Fruit fly (Drosophila melanogaster) whole organism, embryonic: Measurements from ENCODE around the gene Adh.

Experiments
- ATbp ChIP-seq: fragments of 200-800 bp; sonication (Bioruptor generic); optimal IDR thresholded peaks from 2 replicates; lab custom pipeline; 2017; ENCODE audit warnings: missing biosample characterization, mild to moderate bottlenecking, missing genetic modification characterization, missing genetic modification reagents
- Abd-B ChIP-seq: fragments of 200-800 bp; sonication (Bioruptor generic); optimal IDR thresholded peaks from 2 replicates; lab custom pipeline; 2018; ENCODE audit warnings: missing biosample characterization, mild to moderate bottlenecking, missing genetic modification characterization, moderate library complexity
- Adf1 ChIP-seq: fragments of 200-800 bp; sonication (Bioruptor generic); IDR thresholded peaks from 2 replicates; pipeline ENCODE4 v1.3.6; 2022; ENCODE audit warnings: missing biosample characterization, missing genetic modification characterization
- Bgb ChIP-seq: fragments of 200-800 bp; sonication (Bioruptor generic); IDR thresholded peaks from 2 replicates; pipeline ENCODE4 v1.3.6; 2022; ENCODE audit warnings: missing biosample characterization, missing genetic modification characterization; ENCODE audit not compliant: partially characterized antibody
- CG10431 ChIP-seq: fragments of 200-800 bp; sonication (Bioruptor generic); optimal IDR thresholded peaks from 3 replicates; lab custom pipeline; 2018; ENCODE audit warnings: missing biosample characterization, mild to moderate bottlenecking, missing genetic modification characterization
- CG10654 ChIP-seq: fragments of 200-800 bp; sonication (Bioruptor generic); optimal IDR thresholded peaks from 2 replicates; lab custom pipeline; 2016; ENCODE audit warnings: missing biosample characterization, missing genetic modification characterization
- CG11093 ChIP-seq: fragments of 200-800 bp; sonication (Bioruptor generic); IDR thresholded peaks from 3 replicates; pipeline ENCODE4 v1.3.6; 2022; ENCODE audit warnings: missing biosample characterization, missing genetic modification characterization
- CG11247 ChIP-seq: fragments of 200-800 bp; sonication (Bioruptor generic); IDR thresholded peaks from 2 replicates; pipeline ENCODE4 v1.3.6; 2022; ENCODE audit warnings: missing biosample characterization, missing genetic modification characterization
- CG11696 ChIP-seq: fragments of 200-800 bp; sonication (Bioruptor generic); IDR thresholded peaks from 2 replicates; pipeline ENCODE4 v1.3.6; 2022; ENCODE audit warnings: missing biosample characterization, missing genetic modification characterization
- CG12236 ChIP-seq: fragments of 200-800 bp; sonication (Bioruptor generic); optimal IDR thresholded peaks from 2 replicates; lab custom pipeline; 2016; ENCODE audit warnings: missing biosample characterization, missing genetic modification characterization
- CG12299 ChIP-seq: fragments of 200-800 bp; sonication (Bioruptor generic); optimal IDR thresholded peaks from 2 replicates; lab custom pipeline; 2018; ENCODE audit warnings: missing biosample characterization, mild to moderate bottlenecking, missing genetic modification characterization
- CG12391 ChIP-seq: fragments of 200-800 bp; sonication (Bioruptor generic); optimal IDR thresholded peaks from 3 replicates; lab custom pipeline; 2018; ENCODE audit warnings: missing biosample characterization, mild to moderate bottlenecking, missing genetic modification characterization, moderate library complexity
- CG12769 ChIP-seq: fragments of 200-800 bp; sonication (Bioruptor generic); optimal IDR thresholded peaks from 2 replicates; lab custom pipeline; 2019; ENCODE audit warnings: missing biosample characterization, mild to moderate bottlenecking, missing genetic modification characterization, moderate library complexity
- CG13296 ChIP-seq: fragments of 200-800 bp; sonication (Bioruptor generic); optimal IDR thresholded peaks from 3 replicates; lab custom pipeline; 2018; ENCODE audit warnings: missing biosample characterization, mild to moderate bottlenecking, missing genetic modification characterization
- CG13424 ChIP-seq: fragments of 200-800 bp; sonication (Bioruptor generic); optimal IDR thresholded peaks from 2 replicates; lab custom pipeline; 2019; ENCODE audit warnings: missing biosample characterization, mild to moderate bottlenecking, missing genetic modification characterization, moderate library complexity
- CG13775 ChIP-seq: fragments of 200-800 bp; sonication (Bioruptor generic); optimal IDR thresholded peaks from 3 replicates; lab custom pipeline; 2017; ENCODE audit warnings: missing biosample characterization, mild to moderate bottlenecking, missing genetic modification characterization
- CG14710 ChIP-seq: fragments of 200-800 bp; sonication (Bioruptor generic); optimal IDR thresholded peaks from 3 replicates; lab custom pipeline; 2019; ENCODE audit warnings: missing biosample characterization, mild to moderate bottlenecking, missing genetic modification characterization, moderate library complexity
- CG17361 ChIP-seq: fragments of 200-800 bp; sonication (Bioruptor generic); IDR thresholded peaks from 3 replicates; pipeline ENCODE4 v1.3.6; 2022; ENCODE audit warnings: missing biosample characterization, missing genetic modification characterization
- CG30431 ChIP-seq: fragments of 200-800 bp; sonication (Bioruptor generic); optimal IDR thresholded peaks from 2 replicates; lab custom pipeline; 2017; ENCODE audit warnings: missing biosample characterization, missing genetic modification characterization
- CG32772 ChIP-seq: fragments of 200-800 bp; sonication (Bioruptor generic); IDR thresholded peaks from 2 replicates; pipeline ENCODE4 v1.3.6; 2022; ENCODE audit warnings: missing biosample characterization, missing genetic modification characterization
- CG4282 ChIP-seq: fragments of 200-800 bp; sonication (Bioruptor generic); optimal IDR thresholded peaks from 2 replicates; lab custom pipeline; 2016; ENCODE audit warnings: missing biosample characterization, missing genetic modification characterization
- CG6254 ChIP-seq: fragments of 200-800 bp; sonication (Bioruptor generic); optimal IDR thresholded peaks from 3 replicates; lab custom pipeline; 2017; ENCODE audit warnings: mild to moderate bottlenecking, missing biosample characterization, missing genetic modification reagents, missing genetic modification characterization
- CG7556 ChIP-seq: fragments of 200-800 bp; sonication (Bioruptor generic); optimal IDR thresholded peaks from 2 replicates; lab custom pipeline; 2017; ENCODE audit warnings: missing biosample characterization, mild to moderate bottlenecking, missing genetic modification characterization
- CG8924 ChIP-seq: fragments of 200-800 bp; optimal IDR thresholded peaks from 3 replicates; lab custom pipeline; 2019; ENCODE audit warnings: missing biosample characterization, mild to moderate bottlenecking, missing genetic modification characterization, moderate library complexity
- CG9797 ChIP-seq: fragments of 200-800 bp; sonication (Bioruptor generic); optimal IDR thresholded peaks from 3 replicates; lab custom pipeline; 2018; ENCODE audit warnings: missing biosample characterization, mild to moderate bottlenecking, missing genetic modification characterization
- CG9932 ChIP-seq: fragments of 200-800 bp; sonication (Bioruptor generic); IDR thresholded peaks from 2 replicates; pipeline ENCODE4 v1.3.6; 2022; ENCODE audit warnings: missing biosample characterization, missing genetic modification characterization
- D19A ChIP-seq: fragments of 200-800 bp; optimal IDR thresholded peaks from 3 replicates; lab custom pipeline; 2019; ENCODE audit warnings: missing biosample characterization, mild to moderate bottlenecking, missing genetic modification characterization, moderate library complexity
- Dip3 ChIP-seq: fragments of 200-800 bp; sonication (Bioruptor generic); optimal IDR thresholded peaks from 3 replicates; lab custom pipeline; 2016; ENCODE audit warnings: missing biosample characterization, missing genetic modification characterization
- Ets65A ChIP-seq: fragments of 200-800 bp; sonication (Bioruptor generic); peaks from one replicate; lab custom pipeline; 2016; ENCODE audit warnings: missing biosample characterization, missing genetic modification characterization
- Optix ChIP-seq: fragments of 200-800 bp; sonication (Bioruptor generic); IDR thresholded peaks from 3 replicates; pipeline ENCODE4 v1.3.6; 2022; ENCODE audit warnings: missing biosample characterization, missing genetic modification characterization
- Stat92E ChIP-seq, 3 experiments: fragments of >200 bp in 2 of 3; fragments of 200-800 bp in 1 of 3; sonication (Bioruptor generic) in 1 of 3; optimal IDR thresholded peaks; 2 replicates each; lab custom pipeline; 2017 to 2019; ENCODE audit warnings: missing biosample characterization in 3 of 3, missing genetic modification characterization in 3 of 3, mild to moderate bottlenecking in 1 of 3, moderate library complexity in 1 of 3
- abd-A ChIP-seq: fragments of 200-800 bp; sonication (Bioruptor generic); optimal IDR thresholded peaks from 3 replicates; lab custom pipeline; 2019; ENCODE audit warnings: missing biosample characterization, mild to moderate bottlenecking, missing genetic modification characterization, moderate library complexity
- aop ChIP-seq: fragments of 200-800 bp; sonication (Bioruptor generic); IDR thresholded peaks from 2 replicates; pipeline ENCODE4 v1.3.6; 2022; ENCODE audit warnings: missing biosample characterization, missing genetic modification characterization
- bbx ChIP-seq: fragments of 200-800 bp; sonication (Bioruptor generic); IDR thresholded peaks from 2 replicates; pipeline ENCODE4 v1.3.6; 2022; ENCODE audit warnings: missing biosample characterization, missing genetic modification characterization; ENCODE audit not compliant: partially characterized antibody
- btn ChIP-seq: fragments of 200-800 bp; sonication (Bioruptor generic); optimal IDR thresholded peaks from 2 replicates; lab custom pipeline; 2016; ENCODE audit warnings: missing biosample characterization, missing genetic modification characterization
- crc ChIP-seq: fragments of 200-800 bp; sonication (Bioruptor generic); optimal IDR thresholded peaks from 2 replicates; lab custom pipeline; 2016; ENCODE audit warnings: missing biosample characterization, missing genetic modification characterization
- hbn ChIP-seq: fragments of 200-800 bp; sonication (Bioruptor generic); IDR thresholded peaks from 2 replicates; pipeline ENCODE4 v1.3.6; 2022; ENCODE audit warnings: missing biosample characterization, missing genetic modification characterization; ENCODE audit not compliant: partially characterized antibody
- her ChIP-seq: fragments of 200-800 bp; sonication (Bioruptor generic); optimal IDR thresholded peaks from 2 replicates; lab custom pipeline; 2016; ENCODE audit warnings: missing biosample characterization, missing genetic modification characterization
- jumu ChIP-seq: fragments of 200-800 bp; sonication (Bioruptor generic); optimal IDR thresholded peaks from 3 replicates; lab custom pipeline; 2016; ENCODE audit warnings: missing biosample characterization, missing genetic modification characterization
- lbe ChIP-seq: fragments of 200-800 bp; sonication (Bioruptor generic); optimal IDR thresholded peaks from 2 replicates; lab custom pipeline; 2016; ENCODE audit warnings: missing biosample characterization, mild to moderate bottlenecking, missing genetic modification characterization
- pfk ChIP-seq: fragments of 200-800 bp; sonication (Bioruptor generic); optimal IDR thresholded peaks from 2 replicates; lab custom pipeline; 2018; ENCODE audit warnings: missing biosample characterization, mild to moderate bottlenecking, missing genetic modification characterization, moderate library complexity
- ro ChIP-seq: fragments of 200-800 bp; sonication (Bioruptor generic); IDR thresholded peaks from 2 replicates; pipeline ENCODE4 v1.3.6; 2022; ENCODE audit warnings: missing biosample characterization, missing genetic modification characterization
- salm ChIP-seq: fragments of 200-800 bp; sonication (Bioruptor generic); optimal IDR thresholded peaks from 2 replicates; lab custom pipeline; 2018; ENCODE audit warnings: missing biosample characterization, mild to moderate bottlenecking, missing genetic modification characterization
- seq ChIP-seq: fragments of 200-800 bp; sonication (Bioruptor generic); IDR thresholded peaks from 2 replicates; pipeline ENCODE4 v1.3.6; 2022; ENCODE audit warnings: missing biosample characterization, missing genetic modification characterization
- stwl ChIP-seq: fragments of 200-800 bp; sonication (Bioruptor generic); optimal IDR thresholded peaks from 3 replicates; lab custom pipeline; 2018; ENCODE audit warnings: missing biosample characterization, mild to moderate bottlenecking, missing genetic modification characterization, moderate library complexity
- tll ChIP-seq, 2 experiments: fragments of 200-800 bp in 1 of 2; fragments of >200 bp in 1 of 2; sonication (Bioruptor generic) in 1 of 2; optimal IDR thresholded peaks; 2 replicates each; lab custom pipeline; 2017 to 2019; ENCODE audit warnings: missing biosample characterization in 2 of 2, missing genetic modification characterization in 2 of 2, mild to moderate bottlenecking in 1 of 2, moderate library complexity in 1 of 2
- tx ChIP-seq: fragments of 200-800 bp; sonication (Bioruptor generic); optimal IDR thresholded peaks from 2 replicates; lab custom pipeline; 2016; ENCODE audit warnings: missing biosample characterization, missing genetic modification characterization
- vfl ChIP-seq: fragments of 200-800 bp; sonication (Bioruptor generic); optimal IDR thresholded peaks from 2 replicates; lab custom pipeline; 2016; ENCODE audit warnings: missing biosample characterization, missing genetic modification characterization
- wor ChIP-seq: fragments of 200-800 bp; sonication (Bioruptor generic); IDR thresholded peaks from 2 replicates; pipeline ENCODE4 v1.3.6; 2022; ENCODE audit warnings: missing biosample characterization, missing genetic modification characterization
- yki ChIP-seq: fragments of >200 bp; optimal IDR thresholded peaks from 3 replicates; lab custom pipeline; 2018
- zen2 ChIP-seq: fragments of 200-800 bp; sonication (Bioruptor generic); IDR thresholded peaks from 3 replicates; pipeline ENCODE4 v1.3.6; 2022; ENCODE audit warnings: missing biosample characterization, missing genetic modification characterization; ENCODE audit not compliant: partially characterized antibody

The Adh gene

dm6 chr2L:14615749-14616348 is 497 bp downstream of the Adh start (continued):
- TF ChIP-seq Ets65A (GFP tag; lab: Kevin White, UChicago) = no peak
- TF ChIP-seq stwl = no peak
- TF ChIP-seq CG10654 (GFP tag; lab: Kevin White, UChicago) = no peak
- TF ChIP-seq crc (GFP tag; lab: Kevin White, UChicago) = no peak
- no peak for TF ChIP-seq seq (GFP tag; lab: Robert Waterston, UW)
- no peak for TF ChIP-seq vfl (GFP tag; lab: Kevin White, UChicago)
- no peak for TF ChIP-seq wor
- TF ChIP-seq D19A (tag; lab: Kevin White, UChicago) = peak; percentile 7
- no peak for TF ChIP-seq aop (GFP tag; lab: Robert Waterston, UW)
- no peak for TF ChIP-seq Dip3 (GFP tag; lab: Kevin White, UChicago)
- TF ChIP-seq lbe (GFP tag; lab: Kevin White, UChicago) = no peak
- no peak for TF ChIP-seq CG11247 (GFP tag; lab: Robert Waterston, UW)
- no peak for TF ChIP-seq Abd-B
- TF ChIP-seq her (GFP tag; lab: Kevin White, UChicago) = no peak
- TF ChIP-seq CG30431 (GFP tag; lab: Kevin White, UChicago) = no peak
- no peak for TF ChIP-seq CG8924 (tag; lab: Kevin White, UChicago)
- no peak for TF ChIP-seq zen2 (GFP tag; lab: Robert Waterston, UW)
- TF ChIP-seq Bgb (GFP tag; lab: Robert Waterston, UW) = no peak
- no peak for TF ChIP-seq CG13296 (GFP tag; lab: Kevin White, UChicago)
- no peak for TF ChIP-seq bbx (GFP tag; lab: Robert Waterston, UW)
- no peak for TF ChIP-seq CG6254 (GFP tag; lab: Kevin White, UChicago)
- TF ChIP-seq CG9932 (GFP tag; lab: Robert Waterston, UW) = no peak
- TF ChIP-seq jumu = no peak
- no peak for TF ChIP-seq CG7556 (GFP tag; lab: Kevin White, UChicago)
- TF ChIP-seq btn = no peak
- TF ChIP-seq CG14710 (tag; lab: Kevin White, UChicago) = no peak
- no peak for TF ChIP-seq Optix (GFP tag; lab: Robert Waterston, UW)
- no peak for TF ChIP-seq CG17361 (GFP tag; lab: Robert Waterston, UW)
- peak; percentile 29 for TF ChIP-seq salm (tag; lab: Kevin White, UChicago)
- no peak for TF ChIP-seq CG11093 (GFP tag; lab: Robert Waterston, UW)
- TF ChIP-seq CG12769 = peak; percentile 67
- TF ChIP-seq ro (GFP tag; lab: Robert Waterston, UW) = no peak
- TF ChIP-seq CG9797 (GFP tag; lab: Kevin White, UChicago) = no peak
- TF ChIP-seq CG13775 (GFP tag; lab: Kevin White, UChicago) = no peak
- TF ChIP-seq CG12391 (tag; lab: Kevin White, UChicago) = no peak
- peak; percentile 92 for TF ChIP-seq Adf1 (GFP tag; lab: Robert Waterston, UW)
- TF ChIP-seq hbn (GFP tag; lab: Robert Waterston, UW) = no peak
- TF ChIP-seq CG12236 = no peak
- no peak for TF ChIP-seq CG13424 (tag; lab: Kevin White, UChicago)
- no peak for TF ChIP-seq Stat92E (GFP tag; optimal IDR thresholded peaks at IDR 0.05; lab: Kevin White, UChicago)
- TF ChIP-seq CG11696 (GFP tag; lab: Robert Waterston, UW) = no peak
- TF ChIP-seq abd-A (tag; lab: Kevin White, UChicago) = no peak
- no peak for TF ChIP-seq tx (GFP tag; lab: Kevin White, UChicago)
- TF ChIP-seq tll (GFP tag; optimal IDR thresholded peaks at IDR 0.05; lab: Kevin White, UChicago) = no peak
- peak; percentile 62 for TF ChIP-seq CG10431
- no peak for TF ChIP-seq pfk
- TF ChIP-seq CG12299 (tag; lab: Kevin White, UChicago) = peak; percentile 21
- no peak for TF ChIP-seq CG32772 (GFP tag; lab: Robert Waterston, UW)
- TF ChIP-seq yki (lab: Kevin White, UChicago) = no peak
- no peak for TF ChIP-seq CG4282 (GFP tag; lab: Kevin White, UChicago)
- peak; percentile 3 for TF ChIP-seq ATbp (GFP tag; lab: Kevin White, UChicago)
